Fruit fly (Drosophila melanogaster): ENCODE data around the gene Nmdmc.

The Nmdmc gene

DNA sequence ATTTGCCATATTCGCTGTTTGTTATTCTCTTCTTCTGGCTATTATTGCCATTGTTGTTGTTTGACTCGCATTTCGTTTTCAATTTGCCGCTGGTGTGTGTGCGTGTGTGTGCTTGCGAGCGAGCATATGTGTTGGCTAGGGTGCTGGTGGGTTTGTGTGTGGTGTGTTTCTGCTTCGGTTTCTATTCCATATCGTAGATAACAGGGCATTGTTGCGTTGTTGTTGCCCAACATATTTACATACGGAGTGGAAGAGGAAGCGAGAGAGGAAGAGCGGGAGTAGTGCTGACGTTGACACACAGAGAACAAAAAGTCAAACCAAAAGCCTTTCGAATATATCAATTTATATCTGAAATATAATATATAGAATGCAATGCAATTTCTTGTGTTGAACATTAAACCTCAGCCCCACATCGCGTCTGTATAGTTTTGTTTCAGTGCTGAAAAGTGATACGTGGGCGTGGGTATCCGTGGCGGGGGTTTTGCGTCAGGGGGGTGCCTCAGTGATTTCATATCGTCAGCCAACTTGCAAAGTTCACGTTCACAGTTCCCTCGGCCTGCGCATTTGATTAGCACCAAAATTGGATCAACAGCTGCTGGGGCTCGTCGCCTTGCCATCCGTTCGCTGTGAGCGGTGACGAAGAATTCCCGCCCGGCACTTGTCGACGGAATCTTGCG, 4.2 kb upstream of the Nmdmc start (continued):
- no peak for TF ChIP-seq Mes4 (GFP tag; optimal IDR thresholded peaks at IDR 0.05)
- TF ChIP-seq Bdp1 (GFP tag; optimal IDR thresholded peaks at IDR 0.05): no peak
- no peak for TF ChIP-seq Kr (GFP tag; optimal IDR thresholded peaks at IDR 0.05)
- no peak for TF ChIP-seq sob (GFP tag; IDR thresholded peaks at IDR 0.05)
- TF ChIP-seq Hr78 (GFP tag; optimal IDR thresholded peaks at IDR 0.05): peak in 1 of 2 experiments; percentile 39
- peak; percentile 54 for TF ChIP-seq Hsf (GFP tag; optimal IDR thresholded peaks at IDR 0.05)
- peak; percentile 12 for TF ChIP-seq lbe (GFP tag; optimal IDR thresholded peaks at IDR 0.05)
- TF ChIP-seq CG15073 (GFP tag; optimal IDR thresholded peaks at IDR 0.05): peak; percentile 31
- TF ChIP-seq CG11085 (GFP tag; IDR thresholded peaks at IDR 0.05): no peak
- TF ChIP-seq inv (GFP tag; IDR thresholded peaks at IDR 0.05; ENCODE audit: partially characterized antibody): no peak
- peak; percentile 3 for TF ChIP-seq CG2202 (tag; optimal IDR thresholded peaks at IDR 0.05)
- peak; percentile 30 for TF ChIP-seq gcm (GFP tag; optimal IDR thresholded peaks at IDR 0.05)
- TF ChIP-seq cas (GFP tag; IDR thresholded peaks at IDR 0.05): no peak
- no peak for TF ChIP-seq slp2 (GFP tag; optimal IDR thresholded peaks at IDR 0.05)
- no peak for TF ChIP-seq hth (optimal IDR thresholded peaks at IDR 0.05)
- TF ChIP-seq bigmax (GFP tag; optimal IDR thresholded peaks at IDR 0.05): no peak
- no peak for TF ChIP-seq CG12744 (GFP tag; optimal IDR thresholded peaks at IDR 0.05)
- TF ChIP-seq dmrt11E (tag; optimal IDR thresholded peaks at IDR 0.05): peak; percentile 56
- TF ChIP-seq Gug (GFP tag; IDR thresholded peaks at IDR 0.05): peak; percentile 79
- TF ChIP-seq CG14710 (tag; optimal IDR thresholded peaks at IDR 0.05): peak; percentile 15
- peak; percentile 51 for TF ChIP-seq cato (GFP tag; optimal IDR thresholded peaks at IDR 0.05; ENCODE audit: borderline replicate concordance)
- peak; percentile 76 for TF ChIP-seq Blimp-1 (GFP tag; optimal IDR thresholded peaks at IDR 0.05)
- no peak for TF ChIP-seq CG17186 (GFP tag; optimal IDR thresholded peaks at IDR 0.05)
- TF ChIP-seq CG31441 (GFP tag; IDR thresholded peaks at IDR 0.05): no peak
- peak; percentile 44 for TF ChIP-seq CG6654 (GFP tag; optimal IDR thresholded peaks at IDR 0.05)
- TF ChIP-seq NC2β (GFP tag; optimal IDR thresholded peaks at IDR 0.05): peak; percentile 39
- TF ChIP-seq Hr51 (GFP tag; optimal IDR thresholded peaks at IDR 0.05): peak; percentile 31 to 69
- no peak for TF ChIP-seq Aef1 (GFP tag; IDR thresholded peaks at IDR 0.05)
- peak; percentile 73 for TF ChIP-seq dmrt99B (tag; optimal IDR thresholded peaks at IDR 0.05)
- TF ChIP-seq CG16779 (GFP tag; IDR thresholded peaks at IDR 0.05): no peak
- TF ChIP-seq CG10366 (GFP tag; IDR thresholded peaks at IDR 0.05): no peak
- TF ChIP-seq CG13775 (GFP tag; optimal IDR thresholded peaks at IDR 0.05): peak; percentile 54
- TF ChIP-seq psq (GFP tag; optimal IDR thresholded peaks at IDR 0.05): no peak
- peak; percentile 70 for TF ChIP-seq schlank (tag; optimal IDR thresholded peaks at IDR 0.05)
- no peak for TF ChIP-seq slou (GFP tag; optimal IDR thresholded peaks at IDR 0.05)
- no peak for TF ChIP-seq tna (GFP tag; IDR thresholded peaks at IDR 0.05; ENCODE audit: partially characterized antibody)
- peak; percentile 59 for TF ChIP-seq jing (GFP tag; optimal IDR thresholded peaks at IDR 0.05)
- TF ChIP-seq sens-2 (GFP tag; IDR thresholded peaks at IDR 0.05): no peak
- TF ChIP-seq Xrp1 (GFP tag; IDR thresholded peaks at IDR 0.05): no peak
- TF ChIP-seq CG10267 (tag; optimal IDR thresholded peaks at IDR 0.05): peak; percentile 41
- TF ChIP-seq CG8924 (tag; optimal IDR thresholded peaks at IDR 0.05): peak; percentile 62
- no peak for TF ChIP-seq Poxn (GFP tag; IDR thresholded peaks at IDR 0.05)
- peak; percentile 3 for TF ChIP-seq CG3838 (GFP tag; optimal IDR thresholded peaks at IDR 0.05)
- TF ChIP-seq ttk (GFP tag; IDR thresholded peaks at IDR 0.05): no peak
- TF ChIP-seq CG5953 (GFP tag; IDR thresholded peaks at IDR 0.05): no peak
- TF ChIP-seq CG3407 (GFP tag; optimal IDR thresholded peaks at IDR 0.05): peak; percentile 58
- no peak for TF ChIP-seq CG3065 (GFP tag; optimal IDR thresholded peaks at IDR 0.05)
- peak; percentile 79 for TF ChIP-seq unpg (GFP tag; optimal IDR thresholded peaks at IDR 0.05)
- TF ChIP-seq Pdp1 (GFP tag; optimal IDR thresholded peaks at IDR 0.05): peak in 1 of 2 experiments; percentile 77
- no peak for TF ChIP-seq dysf (GFP tag; IDR thresholded peaks at IDR 0.05)

All from whole organism, embryonic.